Worm (Caenorhabditis elegans) whole organism, L4 larva: ENCODE data around the gene C26E1.2.

Source experiments
- F10B5.3 ChIP-seq: sonication (generic microtip); optimal IDR thresholded peaks from 2 replicates; lab custom pipeline; 2016; ENCODE audit warnings: mild to moderate bottlenecking, missing genetic modification characterization, missing compliant biosample characterization
- F26F4.8 ChIP-seq: fragments of 200-800 bp; sonication (Bioruptor generic); conservative IDR thresholded peaks from 2 replicates; pipeline ENCODE4 v1.3.6; 2022; ENCODE audit warnings: missing genetic modification characterization, missing compliant biosample characterization
- Y105C5A.15 ChIP-seq: fragments of 200-800 bp; sonication (Bioruptor generic); IDR thresholded peaks from 2 replicates; pipeline ENCODE4 v1.3.6; 2022; ENCODE audit warnings: missing genetic modification characterization, missing compliant biosample characterization
- Y48G9A.11 ChIP-seq: fragments of 200-800 bp; sonication (Bioruptor generic); IDR thresholded peaks from 2 replicates; pipeline ENCODE4 v1.3.6; 2022; ENCODE audit warnings: missing genetic modification reagents, missing genetic modification characterization, missing compliant biosample characterization
- aha-1 ChIP-seq: fragments of 150-350 bp; peaks from one replicate; lab custom pipeline; 2014; ENCODE audit warnings: missing biosample characterization, missing genetic modification characterization
- arid-1 ChIP-seq: fragments of 200-800 bp; sonication (Bioruptor generic); conservative IDR thresholded peaks from 2 replicates; pipeline ENCODE4 v1.3.6; 2022; ENCODE audit warnings: missing genetic modification reagents, missing genetic modification characterization, missing compliant biosample characterization
- daf-16 ChIP-seq, 3 experiments: sonication (generic microtip); optimal IDR thresholded peaks; 2 replicates each; lab custom pipeline; 2016 to 2017; ENCODE audit warnings: missing genetic modification characterization in 3 of 3, missing genetic modification reagents in 3 of 3, mild to moderate bottlenecking in 2 of 3, missing compliant biosample characterization in 2 of 3, missing biosample characterization in 1 of 3, moderate library complexity in 1 of 3
- dve-1 ChIP-seq: sonication (generic microtip); optimal IDR thresholded peaks from 2 replicates; lab custom pipeline; 2017; ENCODE audit warnings: antibody characterized with exemption, mild to moderate bottlenecking, missing genetic modification characterization, missing compliant biosample characterization; ENCODE audit not compliant: insufficient read depth
- egl-43 ChIP-seq: fragments of 200-800 bp; sonication (Bioruptor generic); IDR thresholded peaks from 2 replicates; pipeline ENCODE4 v1.3.6; 2022; ENCODE audit warnings: missing genetic modification reagents, missing genetic modification characterization, missing compliant biosample characterization
- hif-1 ChIP-seq, 2 experiments: sonication (generic microtip); optimal IDR thresholded peaks; 2 replicates each; lab custom pipeline; 2016 to 2017; ENCODE audit warnings: missing compliant biosample characterization in 2 of 2, missing genetic modification characterization in 2 of 2, missing genetic modification reagents in 2 of 2, missing genotype in 2 of 2, mild to moderate bottlenecking in 1 of 2
- hlh-11 ChIP-seq: fragments of 200-800 bp; sonication (Bioruptor generic); optimal IDR thresholded peaks from 2 replicates; lab custom pipeline; 2018; ENCODE audit warnings: mild to moderate bottlenecking, missing genetic modification characterization, missing compliant biosample characterization
- hlh-30 ChIP-seq: sonication (generic microtip); optimal IDR thresholded peaks from 2 replicates; lab custom pipeline; 2017; ENCODE audit warnings: antibody characterized with exemption, mild to moderate bottlenecking, missing genetic modification characterization, missing compliant biosample characterization; ENCODE audit not compliant: insufficient read depth
- jun-1 ChIP-seq: fragments of 150-350 bp; optimal IDR thresholded peaks from 2 replicates; lab custom pipeline; 2014; ENCODE audit warnings: missing biosample characterization, missing genetic modification reagents, missing genetic modification characterization
- lin-13 ChIP-seq: fragments of 150-350 bp; optimal IDR thresholded peaks from 2 replicates; lab custom pipeline; 2014; ENCODE audit warnings: missing biosample characterization, missing genetic modification reagents, missing genetic modification characterization
- lin-29 ChIP-seq: fragments of 200-800 bp; sonication (Bioruptor generic); IDR thresholded peaks from 2 replicates; pipeline ENCODE4 v1.3.6; 2022; ENCODE audit warnings: missing genetic modification reagents, missing genetic modification characterization, missing compliant biosample characterization
- lin-38 ChIP-seq: fragments of 200-800 bp; sonication (Bioruptor generic); IDR thresholded peaks from 2 replicates; pipeline ENCODE4 v1.3.6; 2022; ENCODE audit warnings: missing genetic modification reagents, missing genetic modification characterization, missing compliant biosample characterization
- madf-9 ChIP-seq: fragments of 200-800 bp; sonication (Bioruptor generic); conservative IDR thresholded peaks from 2 replicates; pipeline ENCODE4 v1.3.6; 2022; ENCODE audit warnings: missing genetic modification reagents, missing genetic modification characterization, missing compliant biosample characterization
- mes-2 ChIP-seq: sonication (generic microtip); optimal IDR thresholded peaks from 2 replicates; lab custom pipeline; 2016; ENCODE audit warnings: missing genotype, mild to moderate bottlenecking, missing genetic modification characterization, missing compliant biosample characterization; ENCODE audit not compliant: poor library complexity, severe bottlenecking
- mxl-3 ChIP-seq: fragments of 200-800 bp; sonication (Bioruptor generic); optimal IDR thresholded peaks from 2 replicates; lab custom pipeline; 2018; ENCODE audit warnings: mild to moderate bottlenecking, missing genetic modification characterization, missing compliant biosample characterization
- nhr-11 ChIP-seq: fragments of 150-350 bp; optimal IDR thresholded peaks from 2 replicates; lab custom pipeline; 2014; ENCODE audit warnings: missing biosample characterization, missing genetic modification characterization
- nhr-28 ChIP-seq: fragments of 150-350 bp; optimal IDR thresholded peaks from 2 replicates; lab custom pipeline; 2014; ENCODE audit warnings: missing biosample characterization, missing genetic modification characterization
- nhr-41 ChIP-seq: fragments of 200-800 bp; sonication (Bioruptor generic); IDR thresholded peaks from 2 replicates; pipeline ENCODE4 v1.3.6; 2022; ENCODE audit warnings: missing genetic modification reagents, missing genetic modification characterization, missing compliant biosample characterization
- nhr-42 ChIP-seq: fragments of 200-800 bp; sonication (Bioruptor generic); IDR thresholded peaks from 2 replicates; pipeline ENCODE4 v1.3.6; 2022; ENCODE audit warnings: missing genetic modification characterization, missing compliant biosample characterization
- nhr-48 ChIP-seq: sonication (generic microtip); optimal IDR thresholded peaks from 2 replicates; lab custom pipeline; 2016; ENCODE audit warnings: mild to moderate bottlenecking, missing genetic modification characterization, missing compliant biosample characterization
- nhr-76 ChIP-seq: fragments of 150-350 bp; optimal IDR thresholded peaks from 2 replicates; lab custom pipeline; 2014; ENCODE audit warnings: missing biosample characterization, missing genetic modification characterization
- pqm-1 ChIP-seq: sonication (generic microtip); optimal IDR thresholded peaks from 2 replicates; lab custom pipeline; 2017; ENCODE audit warnings: missing biosample characterization, missing genetic modification characterization
- rbr-2 ChIP-seq: sonication (generic microtip); optimal IDR thresholded peaks from 2 replicates; lab custom pipeline; 2016; ENCODE audit warnings: missing genotype, missing genetic modification characterization, missing compliant biosample characterization
- saeg-2 ChIP-seq: fragments of 200-800 bp; sonication (Bioruptor generic); IDR thresholded peaks from 2 replicates; pipeline ENCODE4 v1.3.6; 2022; ENCODE audit warnings: missing genetic modification reagents, missing genetic modification characterization, missing compliant biosample characterization
- set-16 ChIP-seq: fragments of 200-800 bp; sonication (Bioruptor generic); IDR thresholded peaks from 2 replicates; pipeline ENCODE4 v1.3.6; 2022; ENCODE audit warnings: missing genetic modification reagents, missing genetic modification characterization, missing compliant biosample characterization
- tra-1 ChIP-seq: fragments of 200-800 bp; sonication (Bioruptor generic); IDR thresholded peaks from 2 replicates; pipeline ENCODE4 v1.3.6; 2022; ENCODE audit warnings: missing genetic modification reagents, missing genetic modification characterization, missing compliant biosample characterization
- unc-130 ChIP-seq: sonication (generic microtip); optimal IDR thresholded peaks from 2 replicates; lab custom pipeline; 2016; ENCODE audit warnings: missing genetic modification reagents, missing genetic modification characterization, missing compliant biosample characterization
- vab-7 ChIP-seq: fragments of 200-800 bp; sonication (Bioruptor generic); IDR thresholded peaks from 2 replicates; pipeline ENCODE4 v1.3.6; 2022; ENCODE audit warnings: missing genetic modification reagents, missing genetic modification characterization, missing compliant biosample characterization
- zip-2 ChIP-seq: fragments of 150-350 bp; optimal IDR thresholded peaks from 2 replicates; lab custom pipeline; 2014; ENCODE audit warnings: missing biosample characterization, missing genetic modification characterization

The C26E1.2 gene

ce11 chrV:13299398-13299797 is 5.5 kb upstream of the C26E1.2 start:
- TF ChIP-seq lin-13, result no peak
- no peak for TF ChIP-seq hlh-30 (tag; lab: Kevin White, UChicago)
- TF ChIP-seq saeg-2 (GFP tag; lab: Robert Waterston, UW), result no peak
- no peak for TF ChIP-seq jun-1 (tag; lab: Kevin White, UChicago)
- no peak for TF ChIP-seq F26F4.8
- no peak for TF ChIP-seq Y105C5A.15 (GFP tag; lab: Robert Waterston, UW)
- no peak for TF ChIP-seq egl-43 (GFP tag; lab: Robert Waterston, UW)
- TF ChIP-seq zip-2, result no peak
- TF ChIP-seq vab-7 (GFP tag; lab: Robert Waterston, UW), result no peak
- TF ChIP-seq mes-2, result no peak
- TF ChIP-seq arid-1 (GFP tag; lab: Robert Waterston, UW), result no peak
- no peak for TF ChIP-seq nhr-76
- no peak for TF ChIP-seq nhr-48 (tag; lab: Kevin White, UChicago)
- no peak for TF ChIP-seq lin-29 (GFP tag; lab: Robert Waterston, UW)

- TF ChIP-seq hlh-30 (tag; lab: Kevin White, UChicago) (peak; percentile 74), nhr-28 (tag; lab: Kevin White, UChicago) (peak; percentile 19), daf-16 (GFP tag; optimal IDR thresholded peaks at IDR 0.05; lab: Kevin White, UChicago) (peak in 1 of 2 experiments; percentile 84), daf-16 (tag; optimal IDR thresholded peaks at IDR 0.05; lab: Kevin White, UChicago) (no peak), rbr-2 (tag; lab: Kevin White, UChicago) (no peak), aha-1 (tag; lab: Kevin White, UChicago) (peak; percentile 89), madf-9 (GFP tag; lab: Robert Waterston, UW) (no peak), set-16 (GFP tag; lab: Robert Waterston, UW) (no peak), F10B5.3 (tag; lab: Kevin White, UChicago) (no peak), tra-1 (GFP tag; lab: Robert Waterston, UW) (0 out of 2 replicates have a peak, but pooled peaks have one; percentile 15), lin-13 (no peak)
Observed at ce11 chrV:13300492-13300891, 4.4 kb upstream of the C26E1.2 start.

ce11 chrV:13301443-13301842 is 3.5 kb upstream of the C26E1.2 start, which contains the start of gene ceh-79:
TSS of gene ceh-79 (plus strand) at chrV:13301833.
- TF ChIP-seq pqm-1 (tag; lab: Kevin White, UChicago) (peak; percentile 36), hlh-11 (peak; percentile 35), hlh-30 (tag; lab: Kevin White, UChicago) (peak; percentile 28), nhr-11 (tag; lab: Kevin White, UChicago) (no peak), mxl-3 (peak; percentile 1), nhr-28 (tag; lab: Kevin White, UChicago) (peak; percentile 59), dve-1 (peak; percentile 3), Y48G9A.11 (GFP tag; lab: Robert Waterston, UW) (no peak)

ce11 chrV:13308616-13309015 is 3.7 kb downstream of the C26E1.2 start, which contains the start of gene C50B6.1:
TSS of gene C50B6.1 (plus strand) at chrV:13308916.
- TF ChIP-seq lin-38 (no peak), jun-1 (tag; lab: Kevin White, UChicago) (no peak), nhr-42 (GFP tag; lab: Robert Waterston, UW) (no peak), Y48G9A.11 (GFP tag; lab: Robert Waterston, UW) (no peak), hif-1 (tag; optimal IDR thresholded peaks at IDR 0.05; lab: Kevin White, UChicago) (no peak), pqm-1 (tag; lab: Kevin White, UChicago) (no peak), egl-43 (GFP tag; lab: Robert Waterston, UW) (no peak), unc-130 (GFP tag; lab: Kevin White, UChicago) (no peak), nhr-41 (GFP tag; lab: Robert Waterston, UW) (no peak), madf-9 (GFP tag; lab: Robert Waterston, UW) (no peak)
- TF ChIP-seq, all 104 proteins: peak for 0
